Fruit fly (Drosophila melanogaster) whole organism, adult: ENCODE data around the gene Mipp2.
A peak's percentile ranks its signal among the peaks of the same experiment; 100 is the strongest.

Experiments used
- CG11617 ChIP-seq: fragments of 200-800 bp; sonication (Bioruptor generic); optimal IDR thresholded peaks from 2 replicates; lab custom pipeline; 2017; ENCODE audit warnings: mild to moderate bottlenecking, missing biosample characterization, missing genetic modification reagents, missing genetic modification characterization
- CG12768 ChIP-seq: fragments of 200-800 bp; sonication (Bioruptor generic); optimal IDR thresholded peaks from 2 replicates; lab custom pipeline; 2017; ENCODE audit warnings: missing biosample characterization, missing genetic modification characterization, mild to moderate bottlenecking, moderate library complexity, missing genetic modification reagents
- CG14711 ChIP-seq: fragments of 200-800 bp; sonication (Bioruptor generic); optimal IDR thresholded peaks from 2 replicates; lab custom pipeline; 2018; ENCODE audit warnings: missing biosample characterization, mild to moderate bottlenecking, missing genetic modification characterization, moderate library complexity
- CG1620 ChIP-seq: fragments of 200-800 bp; sonication (Bioruptor generic); optimal IDR thresholded peaks from 2 replicates; lab custom pipeline; 2016; ENCODE audit warnings: missing biosample characterization, missing genetic modification characterization
- CG33017 ChIP-seq: fragments of 200-800 bp; sonication (Bioruptor generic); optimal IDR thresholded peaks from 2 replicates; lab custom pipeline; 2018; ENCODE audit warnings: missing biosample characterization, mild to moderate bottlenecking, missing genetic modification characterization, moderate library complexity
- CG5204 ChIP-seq: fragments of 200-800 bp; sonication (Bioruptor generic); optimal IDR thresholded peaks from 2 replicates; lab custom pipeline; 2016; ENCODE audit warnings: missing biosample characterization, missing genetic modification characterization
- CG7045 ChIP-seq: fragments of 200-800 bp; sonication (Bioruptor generic); optimal IDR thresholded peaks from 2 replicates; lab custom pipeline; 2017; ENCODE audit warnings: missing biosample characterization, mild to moderate bottlenecking, missing genetic modification characterization
- CG7101 ChIP-seq: fragments of 200-800 bp; sonication (Bioruptor generic); optimal IDR thresholded peaks from 2 replicates; lab custom pipeline; 2018; ENCODE audit warnings: missing biosample characterization, mild to moderate bottlenecking, missing genetic modification characterization, moderate library complexity
- Clk ChIP-seq: fragments of 200-800 bp; sonication (Bioruptor generic); optimal IDR thresholded peaks from 2 replicates; lab custom pipeline; 2017; ENCODE audit warnings: missing biosample characterization, missing genetic modification characterization
- Crg-1 ChIP-seq: fragments of 200-800 bp; sonication (Bioruptor generic); optimal IDR thresholded peaks from 2 replicates; lab custom pipeline; 2016; ENCODE audit warnings: missing biosample characterization, missing genetic modification characterization
- Hr96 ChIP-seq: fragments of 200-800 bp; sonication (Bioruptor generic); optimal IDR thresholded peaks from 2 replicates; lab custom pipeline; 2016; ENCODE audit warnings: missing biosample characterization, missing genetic modification characterization
- Mnt ChIP-seq: fragments of 200-800 bp; sonication (Bioruptor generic); optimal IDR thresholded peaks from 2 replicates; lab custom pipeline; 2016; ENCODE audit warnings: missing biosample characterization, mild to moderate bottlenecking, missing genetic modification characterization
- bab1 ChIP-seq: fragments of 200-800 bp; sonication (Bioruptor generic); optimal IDR thresholded peaks from 3 replicates; lab custom pipeline; 2019; ENCODE audit warnings: missing biosample characterization, mild to moderate bottlenecking, missing genetic modification characterization, moderate library complexity
- cic ChIP-seq: fragments of 200-800 bp; sonication (Bioruptor generic); optimal IDR thresholded peaks from 2 replicates; lab custom pipeline; 2017; ENCODE audit warnings: missing biosample characterization, mild to moderate bottlenecking, missing genetic modification characterization, moderate library complexity
- cnc ChIP-seq, 2 experiments: fragments of >200 bp; optimal IDR thresholded peaks; 2 replicates each; lab custom pipeline; 2017
- kay ChIP-seq: fragments of 200-800 bp; sonication (Bioruptor generic); peaks from one replicate; lab custom pipeline; 2016; ENCODE audit warnings: missing biosample characterization, missing genetic modification characterization, borderline replicate concordance
- ovo ChIP-seq: fragments of 200-800 bp; sonication (Bioruptor generic); optimal IDR thresholded peaks from 2 replicates; lab custom pipeline; 2016; ENCODE audit warnings: missing biosample characterization, missing genetic modification characterization
- pad ChIP-seq: fragments of 200-800 bp; sonication (Bioruptor generic); optimal IDR thresholded peaks from 3 replicates; lab custom pipeline; 2017; ENCODE audit warnings: missing biosample characterization, missing genetic modification characterization, mild to moderate bottlenecking, moderate library complexity, missing genetic modification reagents
- tj ChIP-seq: fragments of 200-800 bp; sonication (Bioruptor generic); optimal IDR thresholded peaks from 3 replicates; lab custom pipeline; 2017; ENCODE audit warnings: missing biosample characterization, mild to moderate bottlenecking, missing genetic modification characterization, moderate library complexity
- toe ChIP-seq: fragments of 200-800 bp; sonication (Bioruptor generic); optimal IDR thresholded peaks from 2 replicates; lab custom pipeline; 2016; ENCODE audit warnings: missing biosample characterization, missing genetic modification characterization

Mipp2 gene

DNA sequence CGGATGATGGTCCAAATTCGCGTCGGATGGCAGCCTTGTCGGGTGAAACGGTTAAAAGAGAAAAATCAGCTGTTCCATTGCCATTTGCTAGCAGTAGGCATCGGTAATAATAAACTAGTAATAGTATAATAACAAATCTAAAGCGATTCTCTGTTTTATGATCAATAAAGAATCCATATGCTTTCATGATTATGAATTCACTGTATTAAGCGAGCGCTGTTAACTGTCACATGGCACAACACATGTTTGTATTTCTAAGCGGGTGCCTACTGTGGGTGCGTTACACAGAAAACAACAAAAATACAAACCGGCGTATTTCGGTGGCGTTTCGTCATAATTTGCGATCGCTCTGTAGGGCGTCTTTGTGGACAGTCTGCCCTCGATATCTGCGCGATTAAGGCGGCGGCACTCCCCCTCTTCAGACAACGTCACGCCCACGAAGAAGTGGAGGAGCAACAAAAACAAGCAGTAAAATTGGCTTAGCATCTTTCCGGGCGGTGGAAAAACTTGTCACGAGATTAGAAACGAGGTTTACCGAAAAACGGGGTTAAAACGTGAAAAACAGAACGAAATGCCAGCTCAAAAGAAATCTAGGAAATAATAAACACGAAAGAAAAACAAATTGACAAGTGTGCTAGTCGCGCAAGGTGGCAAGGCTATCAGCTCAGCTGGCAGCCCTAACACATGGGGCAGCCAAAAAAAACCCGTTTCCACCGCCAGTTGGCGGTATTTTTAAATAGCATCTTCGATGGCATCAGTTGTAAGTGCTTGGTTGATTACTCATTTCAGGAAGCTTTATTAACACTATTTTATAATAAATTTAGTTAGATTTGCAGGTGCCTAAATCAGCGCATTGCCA, at the start of gene Mipp2, which contains the start of gene Nep1:
Mipp2 (minus strand) TSS at position 663 of the 859 bp plus-strand sequence.
Nep1 (plus strand) TSS at position 397 of the 859 bp plus-strand sequence.
- peak; percentile 16 for TF ChIP-seq ovo (GFP tag; lab: Kevin White, UChicago)
- TF ChIP-seq toe, result no peak
- no peak for TF ChIP-seq CG12768 (GFP tag; lab: Kevin White, UChicago)
- peak; percentile 80 for TF ChIP-seq bab1 (GFP tag; lab: Kevin White, UChicago)
- peak; percentile 36 for TF ChIP-seq Mnt (GFP tag; lab: Kevin White, UChicago)
- TF ChIP-seq Crg-1 (GFP tag; lab: Kevin White, UChicago), result no peak
- TF ChIP-seq CG5204, result no peak
- no peak for TF ChIP-seq cic (GFP tag; lab: Kevin White, UChicago)
- TF ChIP-seq tj (GFP tag; lab: Kevin White, UChicago), result no peak
- TF ChIP-seq CG33017, result no peak
- TF ChIP-seq CG14711 (tag; lab: Kevin White, UChicago), result peak; percentile 18
- TF ChIP-seq CG11617 (GFP tag; lab: Kevin White, UChicago), result peak; percentile 30
- TF ChIP-seq CG7045 (GFP tag; lab: Kevin White, UChicago), result no peak
- no peak for TF ChIP-seq kay (GFP tag; lab: Kevin White, UChicago)
- TF ChIP-seq CG7101 (tag; lab: Kevin White, UChicago), result peak; percentile 46
- TF ChIP-seq cnc (optimal IDR thresholded peaks at IDR 0.05; lab: Kevin White, UChicago), result no peak
- TF ChIP-seq pad, result no peak
- peak; percentile 64 for TF ChIP-seq Hr96

DNA sequence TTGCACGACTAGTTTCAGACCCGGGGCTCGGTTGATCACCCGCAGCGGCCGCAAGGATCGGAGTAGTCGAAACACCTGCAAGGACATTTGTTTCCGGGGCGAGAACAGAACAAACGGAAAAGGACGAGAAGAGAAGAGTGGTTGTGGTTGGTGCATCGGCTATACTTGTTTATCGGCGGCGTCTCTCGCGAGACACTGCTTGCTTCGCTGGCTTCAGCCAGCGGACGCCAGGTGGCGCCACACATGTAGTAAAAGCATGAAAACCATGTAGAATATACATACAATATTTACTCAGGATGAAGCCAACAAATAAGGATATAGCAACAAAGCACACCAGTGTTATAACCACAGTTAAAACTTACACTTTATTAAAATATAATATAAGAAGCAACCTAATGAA, 18.6 kb upstream of the Mipp2 start:
- TF ChIP-seq Crg-1 (GFP tag; lab: Kevin White, UChicago), result no peak
- TF ChIP-seq Hr96, result peak; percentile 10

DNA sequence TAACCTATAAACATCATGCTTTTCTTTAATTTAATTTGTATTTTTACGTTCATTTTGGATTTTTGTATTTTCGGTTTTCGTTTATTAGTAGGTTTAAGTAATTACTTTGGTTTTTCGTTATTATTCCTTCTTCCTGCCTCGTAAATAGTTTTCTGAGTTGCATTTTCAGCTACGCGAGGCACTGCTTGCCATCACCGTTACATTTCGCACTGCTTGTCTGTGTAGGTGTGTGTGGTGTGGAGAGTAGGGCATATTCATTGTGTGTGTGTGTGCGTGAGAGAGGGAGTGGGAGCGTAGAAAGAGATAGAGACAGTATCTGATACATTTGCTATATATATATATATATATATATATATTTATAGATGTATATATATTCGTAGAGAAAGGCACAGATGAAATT, 13.5 kb upstream of the Mipp2 start:
- TF ChIP-seq CG14711 (tag; lab: Kevin White, UChicago) (no peak), cnc (optimal IDR thresholded peaks at IDR 0.05; lab: Kevin White, UChicago) (no peak), bab1 (GFP tag; lab: Kevin White, UChicago) (no peak), Hr96 (no peak), Mnt (GFP tag; lab: Kevin White, UChicago) (no peak), pad (no peak), tj (GFP tag; lab: Kevin White, UChicago) (no peak), CG5204 (no peak)

DNA sequence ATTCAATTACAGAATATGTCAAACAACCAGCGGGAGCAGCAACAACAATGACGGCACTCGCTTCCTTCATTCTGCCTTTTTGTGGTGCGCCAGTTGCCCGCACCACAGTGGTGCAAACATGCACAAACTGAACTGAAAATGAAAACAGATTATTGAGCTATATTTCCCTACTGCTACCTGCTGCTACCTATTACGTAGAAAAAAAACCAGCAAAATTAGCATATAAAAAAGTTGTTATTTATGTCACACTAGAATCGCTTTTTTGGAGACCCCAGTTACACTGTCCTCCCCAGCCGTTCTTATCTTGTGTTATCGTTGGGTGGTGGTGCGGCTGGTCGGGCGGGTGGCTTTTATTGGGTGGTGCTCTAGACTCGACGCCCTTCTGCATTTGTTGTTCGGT, 6.3 kb upstream of the Mipp2 start:
- TF ChIP-seq Hr96 (peak; percentile 67), CG14711 (tag; lab: Kevin White, UChicago) (peak; percentile 36), CG7045 (GFP tag; lab: Kevin White, UChicago) (no peak), Clk (GFP tag; lab: Kevin White, UChicago) (no peak), CG33017 (no peak), cic (GFP tag; lab: Kevin White, UChicago) (no peak), CG11617 (GFP tag; lab: Kevin White, UChicago) (peak; percentile 34), ovo (GFP tag; lab: Kevin White, UChicago) (no peak), CG12768 (GFP tag; lab: Kevin White, UChicago) (no peak), CG7101 (tag; lab: Kevin White, UChicago) (peak; percentile 43)

DNA sequence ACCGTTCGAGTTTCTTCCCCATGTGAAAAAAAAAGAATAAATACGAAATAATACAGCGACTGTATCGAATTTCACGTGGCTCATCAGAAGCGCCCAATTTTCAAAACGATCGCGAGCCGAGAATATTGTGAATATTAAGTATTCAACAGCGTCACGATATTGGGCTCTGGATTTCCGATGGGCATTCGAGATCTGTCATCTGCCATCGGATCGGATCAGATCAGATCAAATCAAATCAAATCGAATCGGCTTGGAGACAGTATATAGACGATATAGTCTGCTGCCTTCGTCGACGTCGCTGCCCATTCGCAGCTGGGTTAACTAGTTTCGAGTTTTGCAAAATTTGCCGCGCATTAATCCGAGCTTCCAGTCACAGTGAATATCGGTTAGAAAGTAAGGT, 3.3 kb upstream of the Mipp2 start:
- TF ChIP-seq Hr96 (no peak), Mnt (GFP tag; lab: Kevin White, UChicago) (no peak), bab1 (GFP tag; lab: Kevin White, UChicago) (no peak), CG14711 (tag; lab: Kevin White, UChicago) (no peak), CG7045 (GFP tag; lab: Kevin White, UChicago) (no peak), tj (GFP tag; lab: Kevin White, UChicago) (peak; percentile 16)

DNA sequence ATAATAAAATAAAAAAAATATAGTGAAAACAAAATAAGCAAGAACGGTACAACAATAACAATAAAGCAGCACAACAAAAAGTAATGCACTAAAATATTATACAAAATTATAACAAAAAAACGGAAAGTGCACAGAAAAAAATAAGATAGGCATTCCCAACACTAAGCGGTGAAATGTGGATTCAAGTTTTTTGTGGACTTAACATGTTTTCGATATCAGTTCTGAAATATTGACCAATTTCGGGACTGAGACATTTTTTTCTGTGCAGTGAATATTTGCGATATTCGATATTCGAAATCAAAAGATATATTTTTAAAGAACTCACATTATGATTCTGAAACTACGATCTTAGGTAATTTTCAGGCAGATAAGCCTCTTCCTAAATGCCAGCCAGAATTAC, 2.8 kb upstream of the Mipp2 start:
- no peak for TF ChIP-seq CG14711 (tag; lab: Kevin White, UChicago)
- TF ChIP-seq CG1620 (GFP tag; lab: Kevin White, UChicago), result no peak
- no peak for TF ChIP-seq Hr96
- TF ChIP-seq CG11617 (GFP tag; lab: Kevin White, UChicago), result no peak
- TF ChIP-seq CG12768 (GFP tag; lab: Kevin White, UChicago), result no peak
- no peak for TF ChIP-seq CG33017
- no peak for TF ChIP-seq Mnt (GFP tag; lab: Kevin White, UChicago)
- no peak for TF ChIP-seq tj (GFP tag; lab: Kevin White, UChicago)
- no peak for TF ChIP-seq ovo (GFP tag; lab: Kevin White, UChicago)
- no peak for TF ChIP-seq toe

DNA sequence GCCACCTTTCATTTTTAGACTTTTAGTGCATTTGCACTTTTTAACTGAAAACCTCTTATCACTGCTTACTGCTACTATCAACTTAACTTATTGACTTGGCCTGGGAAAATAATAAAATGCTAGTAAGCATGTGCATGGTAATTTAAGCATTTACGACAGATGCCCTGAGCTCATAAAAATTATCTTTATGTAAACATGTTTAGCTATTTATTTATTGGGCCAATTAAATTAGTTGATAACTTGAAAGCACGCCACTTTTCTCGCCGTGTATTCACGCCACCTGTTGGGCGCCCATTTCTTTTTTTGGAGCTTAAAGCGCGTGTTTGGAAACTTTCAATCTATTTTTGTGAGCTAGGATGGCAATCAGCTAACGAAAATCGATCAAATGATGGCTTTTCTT, 964 bp upstream of the Mipp2 start:
- TF ChIP-seq cic (GFP tag; lab: Kevin White, UChicago) (peak; percentile 20), CG7101 (tag; lab: Kevin White, UChicago) (peak; percentile 1), ovo (GFP tag; lab: Kevin White, UChicago) (no peak), CG1620 (GFP tag; lab: Kevin White, UChicago) (no peak), CG12768 (GFP tag; lab: Kevin White, UChicago) (no peak), Crg-1 (GFP tag; lab: Kevin White, UChicago) (no peak), Mnt (GFP tag; lab: Kevin White, UChicago) (no peak), pad (no peak), CG11617 (GFP tag; lab: Kevin White, UChicago) (no peak), CG7045 (GFP tag; lab: Kevin White, UChicago) (no peak), Clk (GFP tag; lab: Kevin White, UChicago) (no peak), Hr96 (no peak), toe (peak; percentile 8), CG14711 (tag; lab: Kevin White, UChicago) (peak; percentile 26), kay (GFP tag; lab: Kevin White, UChicago) (no peak)
